Fruit fly (Drosophila melanogaster) whole organism, adult: ENCODE measurements around the gene rdx.

Experiments used
- CG14711 ChIP-seq: fragments of 200-800 bp; sonication (Bioruptor generic); optimal IDR thresholded peaks from 2 replicates; lab custom pipeline; 2018; ENCODE audit warnings: missing biosample characterization, mild to moderate bottlenecking, missing genetic modification characterization, moderate library complexity
- CG5204 ChIP-seq: fragments of 200-800 bp; sonication (Bioruptor generic); optimal IDR thresholded peaks from 2 replicates; lab custom pipeline; 2016; ENCODE audit warnings: missing biosample characterization, missing genetic modification characterization
- Clk ChIP-seq: fragments of 200-800 bp; sonication (Bioruptor generic); optimal IDR thresholded peaks from 2 replicates; lab custom pipeline; 2017; ENCODE audit warnings: missing biosample characterization, missing genetic modification characterization
- kay ChIP-seq: fragments of 200-800 bp; sonication (Bioruptor generic); peaks from one replicate; lab custom pipeline; 2016; ENCODE audit warnings: missing biosample characterization, missing genetic modification characterization, borderline replicate concordance
- ovo ChIP-seq: fragments of 200-800 bp; sonication (Bioruptor generic); optimal IDR thresholded peaks from 2 replicates; lab custom pipeline; 2016; ENCODE audit warnings: missing biosample characterization, missing genetic modification characterization
- toe ChIP-seq: fragments of 200-800 bp; sonication (Bioruptor generic); optimal IDR thresholded peaks from 2 replicates; lab custom pipeline; 2016; ENCODE audit warnings: missing biosample characterization, missing genetic modification characterization

DNA sequence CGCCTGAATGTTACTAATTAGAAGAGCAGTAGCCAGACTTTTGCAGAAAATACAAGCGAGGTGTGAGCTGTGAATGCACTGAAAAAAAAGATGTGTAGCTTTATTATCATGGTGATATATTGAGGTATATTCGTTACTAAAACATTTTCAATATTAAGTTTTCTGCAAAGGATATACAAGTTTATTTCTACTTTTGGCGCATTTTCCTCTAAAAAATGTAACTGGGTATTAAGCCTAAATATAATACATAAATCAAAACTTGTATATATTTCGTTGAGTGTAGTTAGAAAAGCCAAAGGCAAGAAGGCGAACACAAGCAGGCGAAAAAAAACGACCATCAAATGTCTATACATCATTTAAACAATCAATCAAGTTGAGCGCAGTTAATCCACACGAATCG lies 9.8 kb upstream of the rdx start:
- TF ChIP-seq Clk (GFP tag; lab: Kevin White, UChicago) = no peak
- TF ChIP-seq CG5204 (GFP tag; lab: Kevin White, UChicago) = no peak
- peak; percentile 67 for TF ChIP-seq kay
- TF ChIP-seq CG14711 (tag; lab: Kevin White, UChicago) = no peak
- no peak for TF ChIP-seq toe
- TF ChIP-seq ovo (GFP tag; lab: Kevin White, UChicago) = no peak
